Worm (Caenorhabditis elegans) whole organism, L4 larva: ENCODE measurements around the gene lnkn-1.

ENCODE experiments used
- D1046.2 ChIP-seq: fragments of 200-800 bp; sonication (Bioruptor generic); IDR thresholded peaks from 2 replicates; pipeline ENCODE4 v1.3.6; 2022; ENCODE audit warnings: missing genetic modification characterization, missing compliant biosample characterization
- F26F4.8 ChIP-seq: fragments of 200-800 bp; sonication (Bioruptor generic); conservative IDR thresholded peaks from 2 replicates; pipeline ENCODE4 v1.3.6; 2022; ENCODE audit warnings: missing genetic modification characterization, missing compliant biosample characterization
- F37D6.2 ChIP-seq: sonication (generic microtip); optimal IDR thresholded peaks from 2 replicates; lab custom pipeline; 2016; ENCODE audit warnings: mild to moderate bottlenecking, missing genetic modification characterization, missing compliant biosample characterization
- R02D3.7 ChIP-seq: fragments of 150-350 bp; sonication (generic microtip); optimal IDR thresholded peaks from 3 replicates; lab custom pipeline; 2014; ENCODE audit warnings: missing biosample characterization, missing genetic modification characterization
- Y5F2A.4 ChIP-seq: fragments of 200-800 bp; sonication (Bioruptor generic); optimal IDR thresholded peaks from 2 replicates; lab custom pipeline; 2018; ENCODE audit warnings: mild to moderate bottlenecking, missing genetic modification characterization, missing compliant biosample characterization
- ZK337.2 ChIP-seq: fragments of 200-800 bp; sonication (Bioruptor generic); IDR thresholded peaks from 2 replicates; pipeline ENCODE4 v1.3.6; 2022; ENCODE audit warnings: missing genetic modification reagents, missing genetic modification characterization, missing compliant biosample characterization
- ZK546.5 ChIP-seq, 2 experiments: sonication (generic microtip); optimal IDR thresholded peaks; 2 replicates each; lab custom pipeline; 2017; ENCODE audit warnings: missing biosample characterization in 2 of 2, missing genetic modification characterization in 2 of 2
- aly-2 ChIP-seq: sonication (generic microtip); optimal IDR thresholded peaks from 2 replicates; lab custom pipeline; 2018; ENCODE audit warnings: missing biosample characterization, missing genetic modification characterization
- arid-1 ChIP-seq: fragments of 200-800 bp; sonication (Bioruptor generic); conservative IDR thresholded peaks from 2 replicates; pipeline ENCODE4 v1.3.6; 2022; ENCODE audit warnings: missing genetic modification reagents, missing genetic modification characterization, missing compliant biosample characterization
- attf-4 ChIP-seq: sonication (generic microtip); optimal IDR thresholded peaks from 3 replicates; lab custom pipeline; 2017; ENCODE audit warnings: missing biosample characterization, missing genetic modification characterization
- ceh-32 ChIP-seq: sonication (generic microtip); optimal IDR thresholded peaks from 2 replicates; lab custom pipeline; 2016; ENCODE audit warnings: mild to moderate bottlenecking, missing genetic modification characterization, missing compliant biosample characterization; ENCODE audit not compliant: poor library complexity
- ceh-44 ChIP-seq: fragments of 200-800 bp; sonication (Bioruptor generic); IDR thresholded peaks from 2 replicates; pipeline ENCODE4 v1.3.6; 2022; ENCODE audit warnings: missing genetic modification reagents, missing genetic modification characterization, missing compliant biosample characterization
- ceh-82 ChIP-seq: sonication (generic microtip); optimal IDR thresholded peaks from 2 replicates; lab custom pipeline; 2017; ENCODE audit warnings: missing biosample characterization, missing genetic modification characterization
- ces-1 ChIP-seq: fragments of 150-350 bp; sonication (generic microtip); optimal IDR thresholded peaks from 4 replicates; lab custom pipeline; 2014; ENCODE audit warnings: missing biosample characterization, missing genetic modification reagents, missing genetic modification characterization
- daf-12 ChIP-seq: fragments of 150-350 bp; optimal IDR thresholded peaks from 2 replicates; lab custom pipeline; 2014; ENCODE audit warnings: missing biosample characterization, missing genetic modification reagents, missing genetic modification characterization
- daf-16 ChIP-seq, 3 experiments: sonication (generic microtip); optimal IDR thresholded peaks; 2 replicates each; lab custom pipeline; 2016 to 2017; ENCODE audit warnings: missing genetic modification characterization in 3 of 3, missing genetic modification reagents in 3 of 3, mild to moderate bottlenecking in 2 of 3, missing compliant biosample characterization in 2 of 3, missing biosample characterization in 1 of 3, moderate library complexity in 1 of 3
- daf-8 ChIP-seq: fragments of 200-800 bp; sonication (Bioruptor generic); IDR thresholded peaks from 2 replicates; pipeline ENCODE4 v1.3.6; 2022; ENCODE audit warnings: missing genetic modification characterization, missing compliant biosample characterization
- dmd-8 ChIP-seq: fragments of 200-800 bp; sonication (Bioruptor generic); IDR thresholded peaks from 2 replicates; pipeline ENCODE4 v1.3.6; 2022; ENCODE audit warnings: missing genetic modification characterization, missing compliant biosample characterization
- dmd-9 ChIP-seq: fragments of 200-800 bp; sonication (Bioruptor generic); IDR thresholded peaks from 2 replicates; pipeline ENCODE4 v1.3.6; 2022; ENCODE audit warnings: missing genetic modification reagents, missing genetic modification characterization, missing compliant biosample characterization
- gei-8 ChIP-seq: fragments of 200-800 bp; sonication (Bioruptor generic); optimal IDR thresholded peaks from 2 replicates; lab custom pipeline; 2018; ENCODE audit warnings: mild to moderate bottlenecking, missing genetic modification characterization, missing compliant biosample characterization
- hif-1 ChIP-seq, 2 experiments: sonication (generic microtip); optimal IDR thresholded peaks; 2 replicates each; lab custom pipeline; 2016 to 2017; ENCODE audit warnings: missing compliant biosample characterization in 2 of 2, missing genetic modification characterization in 2 of 2, missing genetic modification reagents in 2 of 2, missing genotype in 2 of 2, mild to moderate bottlenecking in 1 of 2
- hlh-11 ChIP-seq: fragments of 200-800 bp; sonication (Bioruptor generic); optimal IDR thresholded peaks from 2 replicates; lab custom pipeline; 2018; ENCODE audit warnings: mild to moderate bottlenecking, missing genetic modification characterization, missing compliant biosample characterization
- hlh-30 ChIP-seq: sonication (generic microtip); optimal IDR thresholded peaks from 2 replicates; lab custom pipeline; 2017; ENCODE audit warnings: antibody characterized with exemption, mild to moderate bottlenecking, missing genetic modification characterization, missing compliant biosample characterization; ENCODE audit not compliant: insufficient read depth
- hmg-1.1 ChIP-seq: fragments of 200-800 bp; sonication (Bioruptor generic); IDR thresholded peaks from 2 replicates; pipeline ENCODE4 v1.3.6; 2022; ENCODE audit warnings: missing genetic modification reagents, missing genetic modification characterization, missing compliant biosample characterization
- lim-7 ChIP-seq: fragments of 200-800 bp; sonication (Bioruptor generic); IDR thresholded peaks from 2 replicates; pipeline ENCODE4 v1.3.6; 2022; ENCODE audit warnings: missing genetic modification characterization, missing compliant biosample characterization
- lin-29 ChIP-seq: fragments of 200-800 bp; sonication (Bioruptor generic); IDR thresholded peaks from 2 replicates; pipeline ENCODE4 v1.3.6; 2022; ENCODE audit warnings: missing genetic modification reagents, missing genetic modification characterization, missing compliant biosample characterization
- lin-38 ChIP-seq: fragments of 200-800 bp; sonication (Bioruptor generic); IDR thresholded peaks from 2 replicates; pipeline ENCODE4 v1.3.6; 2022; ENCODE audit warnings: missing genetic modification reagents, missing genetic modification characterization, missing compliant biosample characterization
- lir-3 ChIP-seq: sonication (generic microtip); optimal IDR thresholded peaks from 2 replicates; lab custom pipeline; 2016; ENCODE audit warnings: mild to moderate bottlenecking, missing genetic modification characterization, missing compliant biosample characterization
- madf-9 ChIP-seq: fragments of 200-800 bp; sonication (Bioruptor generic); conservative IDR thresholded peaks from 2 replicates; pipeline ENCODE4 v1.3.6; 2022; ENCODE audit warnings: missing genetic modification reagents, missing genetic modification characterization, missing compliant biosample characterization
- mxl-3 ChIP-seq: fragments of 200-800 bp; sonication (Bioruptor generic); optimal IDR thresholded peaks from 2 replicates; lab custom pipeline; 2018; ENCODE audit warnings: mild to moderate bottlenecking, missing genetic modification characterization, missing compliant biosample characterization
- nhr-10 ChIP-seq: fragments of 150-350 bp; optimal IDR thresholded peaks from 2 replicates; lab custom pipeline; 2014; ENCODE audit warnings: missing biosample characterization, missing genetic modification characterization
- nhr-28 ChIP-seq: fragments of 150-350 bp; optimal IDR thresholded peaks from 2 replicates; lab custom pipeline; 2014; ENCODE audit warnings: missing biosample characterization, missing genetic modification characterization
- nhr-77 ChIP-seq: fragments of 150-350 bp; optimal IDR thresholded peaks from 2 replicates; lab custom pipeline; 2014; ENCODE audit warnings: missing biosample characterization, missing genetic modification characterization
- pha-4 ChIP-seq, 2 experiments: fragments of 150-350 bp in 1 of 2; fragments of 200-800 bp in 1 of 2; sonication (Bioruptor generic) in 1 of 2; IDR thresholded peaks in 1 of 2; optimal IDR thresholded peaks in 1 of 2; 2 replicates each; pipeline versions ENCODE4 v1.3.6 to Lab custom; 2014 to 2022; ENCODE audit warnings: missing genetic modification characterization in 2 of 2, missing genetic modification reagents in 2 of 2, missing biosample characterization in 1 of 2, missing compliant biosample characterization in 1 of 2
- rbr-2 ChIP-seq: sonication (generic microtip); optimal IDR thresholded peaks from 2 replicates; lab custom pipeline; 2016; ENCODE audit warnings: missing genotype, missing genetic modification characterization, missing compliant biosample characterization
- saeg-2 ChIP-seq: fragments of 200-800 bp; sonication (Bioruptor generic); IDR thresholded peaks from 2 replicates; pipeline ENCODE4 v1.3.6; 2022; ENCODE audit warnings: missing genetic modification reagents, missing genetic modification characterization, missing compliant biosample characterization
- sdz-12 ChIP-seq: fragments of 200-800 bp; sonication (Bioruptor generic); optimal IDR thresholded peaks from 2 replicates; lab custom pipeline; 2018; ENCODE audit warnings: mild to moderate bottlenecking, missing genetic modification characterization, missing compliant biosample characterization
- skn-1 ChIP-seq: fragments of 150-350 bp; optimal IDR thresholded peaks from 2 replicates; lab custom pipeline; 2014; ENCODE audit warnings: missing biosample characterization, missing genetic modification characterization
- snpc-1.2 ChIP-seq: fragments of 200-800 bp; sonication (Bioruptor generic); IDR thresholded peaks from 2 replicates; pipeline ENCODE4 v1.3.6; 2022; ENCODE audit warnings: missing genetic modification reagents, missing genetic modification characterization, missing compliant biosample characterization
- spr-1 ChIP-seq: sonication (generic microtip); optimal IDR thresholded peaks from 2 replicates; lab custom pipeline; 2016; ENCODE audit warnings: mild to moderate bottlenecking, missing genetic modification characterization, missing compliant biosample characterization
- spr-3 ChIP-seq: fragments of 200-800 bp; sonication (Bioruptor generic); optimal IDR thresholded peaks from 2 replicates; lab custom pipeline; 2018; ENCODE audit warnings: mild to moderate bottlenecking, missing genetic modification characterization, missing compliant biosample characterization
- tag-97 ChIP-seq: fragments of 200-800 bp; sonication (Bioruptor generic); IDR thresholded peaks from 2 replicates; pipeline ENCODE4 v1.3.6; 2022; ENCODE audit warnings: missing genetic modification characterization, missing compliant biosample characterization
- unc-130 ChIP-seq: sonication (generic microtip); optimal IDR thresholded peaks from 2 replicates; lab custom pipeline; 2016; ENCODE audit warnings: missing genetic modification reagents, missing genetic modification characterization, missing compliant biosample characterization
- zag-1 ChIP-seq: fragments of 150-350 bp; optimal IDR thresholded peaks from 2 replicates; lab custom pipeline; 2014; ENCODE audit warnings: missing biosample characterization, missing genetic modification characterization
- zip-11 ChIP-seq: fragments of 200-800 bp; sonication (Bioruptor generic); IDR thresholded peaks from 2 replicates; pipeline ENCODE4 v1.3.6; 2022; ENCODE audit warnings: missing genetic modification characterization, missing compliant biosample characterization
- zip-2 ChIP-seq: fragments of 150-350 bp; optimal IDR thresholded peaks from 2 replicates; lab custom pipeline; 2014; ENCODE audit warnings: missing biosample characterization, missing genetic modification characterization
- ztf-7 ChIP-seq: fragments of 150-350 bp; optimal IDR thresholded peaks from 2 replicates; lab custom pipeline; 2014; ENCODE audit warnings: missing biosample characterization, missing genetic modification characterization

The lnkn-1 gene

ce11 chrIII:8894782-8895181 lies 4.8 kb downstream of the lnkn-1 start, which contains the start of gene asna-1:
asna-1 (plus strand) TSS chrIII:8895082.
- TF ChIP-seq lin-29 (no peak), ZK337.2 (no peak), arid-1 (GFP tag; lab: Robert Waterston, UW) (no peak)

DNA sequence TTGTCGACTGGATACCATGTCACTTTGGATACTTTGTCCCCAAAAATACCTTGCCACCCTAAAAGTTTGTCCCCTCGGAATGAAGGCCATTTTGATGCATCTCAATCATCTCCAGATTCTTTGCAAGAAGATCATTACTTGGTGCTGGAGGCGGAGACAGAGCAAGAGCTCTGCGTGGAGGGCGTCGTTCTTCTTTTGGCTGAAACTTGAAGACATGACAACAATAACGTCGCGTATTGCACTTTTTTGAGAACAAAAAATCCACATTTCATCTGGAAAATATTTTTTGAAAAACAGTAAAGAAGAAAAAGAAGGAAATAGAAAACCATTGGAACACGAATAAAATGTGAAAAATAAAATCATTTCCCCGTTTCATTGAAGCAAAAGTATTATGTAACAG lies 8.2 kb downstream of the lnkn-1 start:
- TF ChIP-seq lin-38 (GFP tag; lab: Robert Waterston, UW) = peak; percentile 29; the same call in 1 of the 2 replicates
- TF ChIP-seq dmd-8 (GFP tag; lab: Robert Waterston, UW) = 0 out of 2 replicates have a peak, but pooled peaks have one; percentile 15

ce11 chrIII:8899767-8900166 lies 9.7 kb downstream of the lnkn-1 start:
- TF ChIP-seq R02D3.7 (tag; lab: Kevin White, UChicago) (no peak), zip-2 (tag; lab: Kevin White, UChicago) (no peak), daf-16 (GFP tag; optimal IDR thresholded peaks at IDR 0.05; lab: Kevin White, UChicago) (no peak), daf-16 (tag; optimal IDR thresholded peaks at IDR 0.05; lab: Kevin White, UChicago) (no peak), ztf-7 (no peak), hlh-30 (peak; percentile 13), skn-1 (no peak), nhr-28 (tag; lab: Kevin White, UChicago) (no peak), ceh-32 (tag; lab: Kevin White, UChicago) (no peak), lin-38 (GFP tag; lab: Robert Waterston, UW) (0 out of 2 replicates have a peak, but pooled peaks have one; percentile 26), zip-11 (GFP tag; lab: Robert Waterston, UW) (no peak), lir-3 (tag; lab: Kevin White, UChicago) (no peak), D1046.2 (GFP tag; lab: Robert Waterston, UW) (no peak), daf-8 (no peak), attf-4 (tag; lab: Kevin White, UChicago) (no peak), pha-4 (GFP tag; IDR thresholded peaks at IDR 0.05; lab: Robert Waterston, UW) (no peak), pha-4 (tag; optimal IDR thresholded peaks at IDR 0.05; lab: Kevin White, UChicago) (no peak), hif-1 (tag; optimal IDR thresholded peaks at IDR 0.05; lab: Kevin White, UChicago) (peak in 1 of 2 experiments; percentile 8), arid-1 (GFP tag; lab: Robert Waterston, UW) (no peak), nhr-77 (no peak), ceh-44 (GFP tag; lab: Robert Waterston, UW) (no peak), spr-3 (GFP tag; lab: Kevin White, UChicago) (no peak), hmg-1.1 (GFP tag; lab: Robert Waterston, UW) (no peak), F37D6.2 (tag; lab: Kevin White, UChicago) (peak; percentile 17), lim-7 (GFP tag; lab: Robert Waterston, UW) (no peak), nhr-10 (no peak), ZK546.5 (tag; optimal IDR thresholded peaks at IDR 0.05; lab: Kevin White, UChicago) (no peak), mxl-3 (GFP tag; lab: Kevin White, UChicago) (no peak), ZK337.2 (no peak), aly-2 (no peak), gei-8 (no peak), tag-97 (GFP tag; lab: Robert Waterston, UW) (no peak), madf-9 (GFP tag; lab: Robert Waterston, UW) (no peak), snpc-1.2 (GFP tag; lab: Robert Waterston, UW) (no peak), unc-130 (no peak), F26F4.8 (GFP tag; lab: Robert Waterston, UW) (no peak), hlh-11 (no peak), rbr-2 (tag; lab: Kevin White, UChicago) (no peak), spr-1 (no peak), daf-12 (tag; lab: Kevin White, UChicago) (no peak), saeg-2 (GFP tag; lab: Robert Waterston, UW) (no peak), ceh-82 (no peak), zag-1 (no peak), Y5F2A.4 (GFP tag; lab: Kevin White, UChicago) (no peak), ces-1 (no peak), sdz-12 (GFP tag; lab: Kevin White, UChicago) (no peak), dmd-9 (GFP tag; lab: Robert Waterston, UW) (no peak)
